Worm (Caenorhabditis elegans): ENCODE data around the gene ZK742.7.

Gene ZK742.7

ce11 chrV:7778999-7779398 lies 19.2 kb upstream of the ZK742.7 start:
- TF ChIP-seq mel-28 (tag; optimal IDR thresholded peaks at IDR 0.05; ENCODE audit: borderline replicate concordance) (no peak), hlh-12 (tag; optimal IDR thresholded peaks at IDR 0.05) (no peak), gei-17 (GFP tag; optimal IDR thresholded peaks at IDR 0.05) (no peak), nhr-80 (tag; optimal IDR thresholded peaks at IDR 0.05) (no peak), madf-10 (tag; optimal IDR thresholded peaks at IDR 0.05) (no peak), cebp-1 (GFP tag; IDR thresholded peaks at IDR 0.05) (no peak), cebp-1 (tag; optimal IDR thresholded peaks at IDR 0.05) (no peak), sptf-2 (GFP tag; optimal IDR thresholded peaks at IDR 0.05) (no peak), rec-8 (tag; optimal IDR thresholded peaks at IDR 0.05) (no peak), madf-8 (GFP tag; conservative IDR thresholded peaks at IDR 0.05) (no peak), ztf-6 (GFP tag; IDR thresholded peaks at IDR 0.05) (no peak), F57A8.1 (GFP tag; optimal IDR thresholded peaks at IDR 0.05) (no peak), zim-3 (tag; optimal IDR thresholded peaks at IDR 0.05) (no peak), ceh-40 (GFP tag; IDR thresholded peaks at IDR 0.05) (no peak), F49E8.2 (tag; optimal IDR thresholded peaks at IDR 0.05; ENCODE audit: insufficient read depth) (peak; percentile 38), repo-1 (tag; optimal IDR thresholded peaks at IDR 0.05) (no peak), C17E4.6 (GFP tag; IDR thresholded peaks at IDR 0.05) (peak; percentile 29; the same call in 1 of the 2 replicates), snpc-4 (GFP tag; optimal IDR thresholded peaks at IDR 0.05) (no peak), snpc-4 (tag; optimal IDR thresholded peaks at IDR 0.05) (peak in 1 of 4 experiments; percentile 23), unc-62 (GFP tag; optimal IDR thresholded peaks at IDR 0.05) (no peak), F10E7.11 (tag; optimal IDR thresholded peaks at IDR 0.05) (no peak), K11D2.4 (GFP tag; IDR thresholded peaks at IDR 0.05) (no peak), ccch-3 (GFP tag; optimal IDR thresholded peaks at IDR 0.05) (no peak), die-1 (tag; optimal IDR thresholded peaks at IDR 0.05) (no peak), nhr-90 (tag; optimal IDR thresholded peaks at IDR 0.05) (no peak), egl-18 (GFP tag; IDR thresholded peaks at IDR 0.05) (no peak), ama-1 (optimal IDR thresholded peaks at IDR 0.05) (no peak), ama-1 (GFP tag; optimal IDR thresholded peaks at IDR 0.05) (no peak), unc-130 (GFP tag; optimal IDR thresholded peaks at IDR 0.05) (peak; percentile 15), hsf-1 (GFP tag; IDR thresholded peaks at IDR 0.05) (peak; percentile 61; the same call in 1 of the 2 replicates), F52B5.7 (tag; optimal IDR thresholded peaks at IDR 0.05) (no peak), let-526 (GFP tag; IDR thresholded peaks at IDR 0.05) (no peak), B0261.1 (tag; optimal IDR thresholded peaks at IDR 0.05) (no peak), Y56A3A.18 (GFP tag; IDR thresholded peaks at IDR 0.05) (no peak), pha-4 (tag; optimal IDR thresholded peaks at IDR 0.05) (no peak), lin-54 (GFP tag; optimal IDR thresholded peaks at IDR 0.05) (no peak), F22D6.2 (tag; optimal IDR thresholded peaks at IDR 0.05) (no peak), C06A6.2 (GFP tag; conservative IDR thresholded peaks at IDR 0.05) (no peak), ztf-3 (GFP tag; optimal IDR thresholded peaks at IDR 0.05) (no peak), atf-7 (tag; optimal IDR thresholded peaks at IDR 0.05) (peak; percentile 18), egrh-3 (GFP tag; IDR thresholded peaks at IDR 0.05) (no peak), madf-6 (GFP tag; IDR thresholded peaks at IDR 0.05) (peak; percentile 26; the same call in 1 of the 2 replicates), aptf-3 (GFP tag; IDR thresholded peaks at IDR 0.05) (no peak), xnd-1 (tag; optimal IDR thresholded peaks at IDR 0.05) (no peak), F57C9.4 (tag; optimal IDR thresholded peaks at IDR 0.05) (no peak), tbx-9 (tag; optimal IDR thresholded peaks at IDR 0.05; ENCODE audit: borderline replicate concordance) (no peak), dpl-1 (GFP tag; optimal IDR thresholded peaks at IDR 0.05) (no peak), ekl-4 (GFP tag; IDR thresholded peaks at IDR 0.05) (peak; percentile 44; the same call in 1 of the 2 replicates), ztf-25 (GFP tag; IDR thresholded peaks at IDR 0.05) (no peak), chd-7 (tag; optimal IDR thresholded peaks at IDR 0.05) (peak; percentile 15), F33H1.4 (GFP tag; IDR thresholded peaks at IDR 0.05) (no peak)
